Fruit fly (Drosophila melanogaster) whole organism: ENCODE measurements around the gene REPTOR.

Source experiments
- CG8478 ChIP-seq: fragments of >200 bp; optimal IDR thresholded peaks from 2 replicates; lab custom pipeline; 2018; ENCODE audit warnings: inconsistent platforms
- Dll ChIP-seq: fragments of >200 bp; optimal IDR thresholded peaks from 2 replicates; lab custom pipeline; 2017
- EcR ChIP-seq, 2 experiments: fragments of >200 bp; optimal IDR thresholded peaks; 2 replicates each; lab custom pipeline; 2017; ENCODE audit warnings: missing biosample characterization in 2 of 2, missing genetic modification characterization in 2 of 2, missing genetic modification reagents in 2 of 2
- psq ChIP-seq: fragments of >200 bp; optimal IDR thresholded peaks from 2 replicates; lab custom pipeline; 2017

DNA sequence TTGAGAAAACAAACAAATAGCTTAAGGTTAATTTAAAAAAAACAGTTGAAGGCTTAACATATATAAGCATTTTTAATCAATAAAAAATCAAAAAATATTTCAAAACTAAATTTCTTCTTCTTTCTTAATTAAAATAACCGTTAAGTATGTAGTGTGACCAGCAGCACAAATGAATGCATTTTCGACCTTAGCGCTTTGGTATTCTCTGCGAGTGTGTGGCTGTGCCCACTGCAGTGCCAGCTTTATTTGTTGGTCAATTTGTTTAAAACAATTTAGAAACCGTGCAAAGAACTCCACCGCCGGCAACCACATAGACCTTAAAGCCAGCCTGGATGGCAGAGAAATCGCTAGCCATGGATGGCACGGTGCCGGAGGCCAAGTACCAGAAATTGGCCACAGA, 54.8 kb downstream of the REPTOR start, which contains the start of gene CG6607:
- TF ChIP-seq Dll (lab: Kevin White, UChicago), result no peak
- no peak for TF ChIP-seq psq (lab: Kevin White, UChicago)
- no peak for TF ChIP-seq CG8478 (lab: Kevin White, UChicago)
- no peak for TF ChIP-seq EcR (GFP tag; optimal IDR thresholded peaks at IDR 0.05; lab: Kevin White, UChicago)
